Fruit fly (Drosophila melanogaster) Kc167 (cell line): ENCODE data around the gene CG42450.

Source experiments
- Myc ChIP-seq: fragments of >200 bp; optimal IDR thresholded peaks from 2 replicates; lab custom pipeline; 2017; ENCODE audit warnings: missing external identifiers
- Sin3A ChIP-seq: fragments of >200 bp; optimal IDR thresholded peaks from 2 replicates; lab custom pipeline; 2018; ENCODE audit warnings: missing external identifiers
- h ChIP-seq: fragments of >200 bp; optimal IDR thresholded peaks from 3 replicates; lab custom pipeline; 2018; ENCODE audit warnings: missing external identifiers
- insv ChIP-seq: fragments of >200 bp; optimal IDR thresholded peaks from 3 replicates; lab custom pipeline; 2018; ENCODE audit warnings: missing external identifiers
- psq ChIP-seq: fragments of >200 bp; optimal IDR thresholded peaks from 2 replicates; lab custom pipeline; 2017; ENCODE audit warnings: missing external identifiers
- ttk ChIP-seq: sonication (Bioruptor generic); optimal IDR thresholded peaks from 2 replicates; lab custom pipeline; 2017; ENCODE audit warnings: missing external identifiers

- TF ChIP-seq Sin3A (lab: Kevin White, UChicago): no peak
- TF ChIP-seq h (lab: Kevin White, UChicago): no peak
- no peak for TF ChIP-seq psq (lab: Kevin White, UChicago)
- no peak for TF ChIP-seq ttk (lab: Kevin White, UChicago)
- no peak for TF ChIP-seq insv (lab: Kevin White, UChicago)
- no peak for TF ChIP-seq Myc
Observed at dm6 chrX:18805036-18805435, 8.1 kb upstream of the CG42450 start.
